Worm (Caenorhabditis elegans): ENCODE results near the gene nlp-53.
A peak's percentile ranks its signal among the peaks of the same experiment; 100 is the strongest.

nlp-53 gene

ce11 chrX:13584725-13585371, 33.8 kb upstream of the nlp-53 start, which contains the start of gene unc-84:
unc-84 (plus strand) TSS chrX:13584775.
- TF ChIP-seq mml-1 (tag; optimal IDR thresholded peaks at IDR 0.05) (no peak), lin-15B (tag; optimal IDR thresholded peaks at IDR 0.05) (peak; percentile 16), fkh-10 (GFP tag; optimal IDR thresholded peaks at IDR 0.05) (no peak), nhr-12 (tag; optimal IDR thresholded peaks at IDR 0.05) (no peak), pha-4 (tag; optimal IDR thresholded peaks at IDR 0.05) (peak; percentile 48), nhr-11 (tag; optimal IDR thresholded peaks at IDR 0.05) (no peak), elt-2 (tag; optimal IDR thresholded peaks at IDR 0.05) (peak; percentile 2), skn-1 (tag; optimal IDR thresholded peaks at IDR 0.05) (no peak)

- TF ChIP-seq R02D3.7 (tag; optimal IDR thresholded peaks at IDR 0.05) (no peak), daf-12 (tag; optimal IDR thresholded peaks at IDR 0.05) (no peak), nhr-11 (tag; optimal IDR thresholded peaks at IDR 0.05) (no peak), ceh-82 (tag; optimal IDR thresholded peaks at IDR 0.05) (no peak), zag-1 (tag; optimal IDR thresholded peaks at IDR 0.05) (no peak), ceh-9 (tag; optimal IDR thresholded peaks at IDR 0.05) (no peak), unc-39 (tag; optimal IDR thresholded peaks at IDR 0.05) (no peak), mml-1 (tag; optimal IDR thresholded peaks at IDR 0.05) (no peak), mdl-1 (tag; optimal IDR thresholded peaks at IDR 0.05) (no peak), egl-27 (tag; optimal IDR thresholded peaks at IDR 0.05) (no peak), nhr-23 (tag; optimal IDR thresholded peaks at IDR 0.05) (no peak), nhr-43 (tag; optimal IDR thresholded peaks at IDR 0.05; ENCODE audit: poor library complexity, severe bottlenecking) (no peak), aly-2 (tag; optimal IDR thresholded peaks at IDR 0.05) (no peak), nhr-12 (tag; optimal IDR thresholded peaks at IDR 0.05) (no peak), snpc-4 (tag; optimal IDR thresholded peaks at IDR 0.05) (no peak), lin-39 (tag; optimal IDR thresholded peaks at IDR 0.05) (no peak), nhr-67 (tag; optimal IDR thresholded peaks at IDR 0.05) (no peak)
Measured at ce11 chrX:13589735-13590134, 28.9 kb upstream of the nlp-53 start, which contains the start of gene col-9. col-9 (plus strand) TSS chrX:13590035.

DNA sequence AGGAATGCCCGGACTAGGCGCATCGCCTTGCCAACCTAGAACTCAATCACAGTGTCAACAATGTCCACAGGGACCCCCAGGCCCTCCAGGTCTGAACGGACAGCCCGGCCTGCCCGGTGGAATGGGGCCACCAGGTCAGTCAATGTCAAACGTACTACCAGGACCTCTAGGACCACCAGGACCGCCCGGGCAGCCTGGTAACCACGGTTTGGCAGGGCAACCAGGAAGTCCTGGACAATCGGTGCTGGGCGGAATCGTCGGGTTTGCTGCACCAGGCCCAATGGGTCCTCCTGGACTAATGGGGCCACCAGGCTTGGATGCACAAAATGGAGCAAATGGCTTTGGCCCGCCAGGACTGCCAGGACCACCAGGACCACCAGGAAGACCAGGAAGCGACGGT, 28.0 kb upstream of the nlp-53 start:
- TF ChIP-seq ceh-82 (tag; optimal IDR thresholded peaks at IDR 0.05) (no peak), daf-12 (tag; optimal IDR thresholded peaks at IDR 0.05) (no peak), nfya-1 (tag; optimal IDR thresholded peaks at IDR 0.05; ENCODE audit: insufficient read depth) (no peak), ama-1 (optimal IDR thresholded peaks at IDR 0.05) (no peak), aly-2 (tag; optimal IDR thresholded peaks at IDR 0.05) (no peak), nhr-25 (tag; optimal IDR thresholded peaks at IDR 0.05) (no peak), unc-62 (GFP tag; optimal IDR thresholded peaks at IDR 0.05) (no peak), nhr-43 (tag; optimal IDR thresholded peaks at IDR 0.05; ENCODE audit: poor library complexity, severe bottlenecking) (no peak), pqm-1 (tag; optimal IDR thresholded peaks at IDR 0.05) (no peak), pha-4 (tag; optimal IDR thresholded peaks at IDR 0.05) (no peak), ceh-16 (tag; optimal IDR thresholded peaks at IDR 0.05) (no peak), ceh-9 (tag; optimal IDR thresholded peaks at IDR 0.05) (no peak), ceh-28 (tag; optimal IDR thresholded peaks at IDR 0.05) (no peak), hmg-11 (tag; optimal IDR thresholded peaks at IDR 0.05) (no peak), egl-27 (tag; optimal IDR thresholded peaks at IDR 0.05) (no peak), nhr-12 (tag; optimal IDR thresholded peaks at IDR 0.05) (no peak), ZK546.5 (tag; optimal IDR thresholded peaks at IDR 0.05) (no peak), nhr-77 (tag; optimal IDR thresholded peaks at IDR 0.05) (no peak), ztf-4 (tag; optimal IDR thresholded peaks at IDR 0.05) (no peak), nhr-67 (tag; optimal IDR thresholded peaks at IDR 0.05) (no peak)

DNA sequence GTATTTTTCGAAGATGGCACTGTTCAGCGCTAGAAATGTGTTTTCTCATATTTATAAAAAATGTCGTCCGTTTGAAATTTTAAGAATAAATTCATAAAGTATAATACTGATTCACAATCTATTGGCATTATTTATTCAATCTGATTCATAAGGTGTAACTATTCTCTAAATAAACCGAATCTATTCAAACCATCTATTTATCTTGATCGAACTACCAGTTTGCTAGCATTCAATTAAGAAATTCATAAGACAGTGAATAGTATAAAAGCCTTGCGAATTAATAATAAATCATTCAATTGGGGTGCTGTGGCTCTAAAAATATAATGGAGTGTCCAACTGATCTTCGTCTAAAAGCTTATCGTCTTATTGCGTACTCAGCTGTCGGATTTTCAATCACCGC, 27.5 kb upstream of the nlp-53 start, which contains the start of gene col-44:
col-44 (plus strand) TSS at position 301 of the 400 bp plus-strand sequence.
- TF ChIP-seq skn-1 (tag; optimal IDR thresholded peaks at IDR 0.05): no peak
- no peak for TF ChIP-seq sea-2 (GFP tag; optimal IDR thresholded peaks at IDR 0.05)
- TF ChIP-seq ztf-4 (tag; optimal IDR thresholded peaks at IDR 0.05): no peak
- TF ChIP-seq elt-1 (tag; optimal IDR thresholded peaks at IDR 0.05): no peak
- no peak for TF ChIP-seq ceh-9 (tag; optimal IDR thresholded peaks at IDR 0.05)
- TF ChIP-seq fkh-10 (GFP tag; optimal IDR thresholded peaks at IDR 0.05): no peak
- no peak for TF ChIP-seq unc-39 (tag; optimal IDR thresholded peaks at IDR 0.05)
- no peak for TF ChIP-seq ztf-11 (tag; optimal IDR thresholded peaks at IDR 0.05)
- no peak for TF ChIP-seq nhr-237 (tag; optimal IDR thresholded peaks at IDR 0.05)
- no peak for TF ChIP-seq lin-15B (tag; optimal IDR thresholded peaks at IDR 0.05)
- no peak for TF ChIP-seq elt-3 (tag; optimal IDR thresholded peaks at IDR 0.05)
- TF ChIP-seq pha-4 (tag; optimal IDR thresholded peaks at IDR 0.05): no peak
- TF ChIP-seq egl-5 (tag; optimal IDR thresholded peaks at IDR 0.05): no peak
- TF ChIP-seq zag-1 (tag; optimal IDR thresholded peaks at IDR 0.05): no peak
- TF ChIP-seq mml-1 (tag; optimal IDR thresholded peaks at IDR 0.05): no peak
- TF ChIP-seq nhr-67 (tag; optimal IDR thresholded peaks at IDR 0.05): no peak
- no peak for TF ChIP-seq jun-1 (tag; optimal IDR thresholded peaks at IDR 0.05)
- TF ChIP-seq elt-2 (tag; optimal IDR thresholded peaks at IDR 0.05): no peak
- no peak for TF ChIP-seq pqm-1 (tag; optimal IDR thresholded peaks at IDR 0.05)
- TF ChIP-seq nhr-11 (tag; optimal IDR thresholded peaks at IDR 0.05): no peak

Data from whole organism, L3 larva.